Worm (Caenorhabditis elegans) whole organism, dauer: ENCODE results near the gene acr-9.

Experiments
- unc-62 ChIP-seq: sonication (generic microtip); optimal IDR thresholded peaks from 2 replicates; lab custom pipeline; 2017; ENCODE audit warnings: missing biosample characterization, missing genetic modification reagents, missing genetic modification characterization

Gene acr-9

DNA sequence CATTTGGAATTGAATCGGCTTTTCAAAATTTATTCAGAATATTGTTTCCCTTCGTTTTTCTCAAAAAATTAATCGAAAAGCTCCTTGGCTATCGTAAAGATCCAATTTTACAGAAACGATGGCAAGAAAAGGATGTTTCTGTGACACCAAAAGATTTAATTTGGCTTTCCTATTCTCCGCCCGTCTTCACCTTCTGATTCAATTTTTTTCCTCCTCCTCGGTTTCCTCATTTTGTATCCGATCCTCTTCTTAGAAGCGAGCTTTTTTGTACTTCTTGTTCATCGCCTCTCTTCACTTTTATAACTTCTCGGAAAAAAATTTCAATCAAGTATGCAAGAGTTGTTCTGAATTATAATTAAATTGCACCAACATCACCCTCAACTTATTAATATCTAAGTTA, 36.7 kb downstream of the acr-9 start:
- no peak for TF ChIP-seq unc-62 (GFP tag; lab: Kevin White, UChicago)

DNA sequence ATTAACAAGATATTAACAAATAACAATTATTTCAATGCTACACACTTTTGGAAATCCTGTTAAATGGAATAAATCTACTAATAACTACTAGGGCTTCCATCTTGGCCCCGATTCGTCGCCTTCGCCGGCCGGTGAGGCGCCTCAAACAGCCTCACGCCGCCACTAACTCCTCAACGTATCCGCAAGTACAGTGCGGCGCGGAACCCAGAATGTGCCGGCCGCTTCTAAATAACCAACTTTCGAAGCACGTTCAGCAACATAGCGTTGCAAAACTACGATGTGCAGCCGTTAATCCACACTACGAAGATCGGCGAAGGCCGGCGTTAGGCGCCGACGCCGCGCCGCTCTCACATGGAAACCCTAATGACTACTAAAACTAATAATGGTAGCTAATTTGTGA, 40.8 kb downstream of the acr-9 start:
- no peak for TF ChIP-seq unc-62 (GFP tag; lab: Kevin White, UChicago)

DNA sequence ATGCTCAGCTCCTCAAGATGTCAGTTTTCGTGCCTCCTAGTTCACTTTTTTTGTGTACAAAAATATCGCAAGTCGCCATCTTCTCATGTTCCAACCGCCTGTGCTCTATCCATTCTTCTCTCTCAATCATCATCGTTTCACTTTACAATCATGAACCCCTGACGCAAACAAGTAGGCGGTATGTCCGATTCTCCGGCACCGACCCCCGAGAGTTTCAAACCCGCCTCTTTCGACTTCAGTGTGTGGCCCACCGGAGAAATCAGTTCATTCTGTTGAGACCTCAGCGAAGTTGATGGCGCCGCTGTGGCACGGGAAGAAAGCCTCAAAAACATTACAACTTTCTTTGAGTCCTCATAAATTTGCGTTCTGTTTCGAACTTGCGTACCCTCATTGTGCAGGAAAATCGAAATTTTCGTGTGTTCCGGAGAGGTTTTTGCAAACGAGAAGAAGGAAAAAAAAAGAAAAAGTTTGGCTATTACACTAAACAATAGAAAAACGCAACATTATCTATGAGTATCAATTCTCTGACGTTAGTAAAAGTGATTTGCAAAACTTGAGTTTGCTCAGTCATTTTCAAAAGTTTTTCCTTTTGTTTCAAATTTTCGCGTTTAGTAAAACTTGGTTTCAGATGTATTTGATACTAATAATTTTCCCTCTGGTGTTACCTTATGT, 41.6 kb downstream of the acr-9 start, which contains the start of gene F54B11.9:
TSS of gene F54B11.9 (plus strand) at position 622 of the 672 bp plus-strand sequence.
- no peak for TF ChIP-seq unc-62 (GFP tag; lab: Kevin White, UChicago)

DNA sequence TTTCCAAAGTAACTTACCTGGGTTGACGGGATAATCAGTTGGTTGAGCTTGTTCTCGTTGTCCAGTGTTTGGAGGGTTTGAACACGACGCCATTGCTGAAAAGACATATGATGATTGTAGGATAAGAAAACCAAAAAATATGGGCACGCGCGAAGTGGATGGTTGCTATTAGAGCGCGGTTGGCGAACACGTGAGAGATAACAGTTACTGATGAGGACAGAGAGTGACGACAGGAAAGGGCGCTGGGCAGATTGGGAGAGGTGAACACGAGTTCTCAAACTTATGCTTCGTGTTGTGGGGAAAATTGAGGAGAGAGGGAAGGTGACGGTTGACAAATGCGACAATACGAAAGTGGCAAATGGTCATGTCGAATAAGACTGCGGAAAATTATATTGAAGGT, 42.9 kb downstream of the acr-9 start, which contains the start of gene F54B11.8:
TSS of gene F54B11.8 (minus strand) at position 101 of the 400 bp plus-strand sequence.
- TF ChIP-seq unc-62 (GFP tag; lab: Kevin White, UChicago) = no peak

DNA sequence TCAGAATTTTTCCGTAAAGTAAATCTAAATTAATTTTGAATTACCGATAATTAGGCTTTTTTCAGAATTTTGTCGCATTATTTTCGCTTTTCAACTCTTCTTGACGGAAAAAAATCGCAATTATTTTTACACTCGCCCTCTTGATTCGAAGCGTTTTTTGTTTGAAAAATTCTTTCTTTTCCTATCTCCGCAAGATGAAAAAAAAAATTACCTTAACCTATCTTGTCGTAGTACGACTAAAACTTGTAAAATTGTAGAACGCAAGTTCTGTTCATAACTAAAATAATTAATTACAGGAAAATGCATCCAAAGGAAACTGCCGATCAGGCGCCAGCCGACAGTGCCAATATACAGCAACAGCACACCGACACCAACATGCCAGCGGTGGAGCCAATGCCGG, 46.6 kb downstream of the acr-9 start, which contains the start of gene F54B11.7:
TSS of gene F54B11.7 (plus strand) at position 301 of the 400 bp plus-strand sequence.
- TF ChIP-seq unc-62 (GFP tag; lab: Kevin White, UChicago) = no peak

DNA sequence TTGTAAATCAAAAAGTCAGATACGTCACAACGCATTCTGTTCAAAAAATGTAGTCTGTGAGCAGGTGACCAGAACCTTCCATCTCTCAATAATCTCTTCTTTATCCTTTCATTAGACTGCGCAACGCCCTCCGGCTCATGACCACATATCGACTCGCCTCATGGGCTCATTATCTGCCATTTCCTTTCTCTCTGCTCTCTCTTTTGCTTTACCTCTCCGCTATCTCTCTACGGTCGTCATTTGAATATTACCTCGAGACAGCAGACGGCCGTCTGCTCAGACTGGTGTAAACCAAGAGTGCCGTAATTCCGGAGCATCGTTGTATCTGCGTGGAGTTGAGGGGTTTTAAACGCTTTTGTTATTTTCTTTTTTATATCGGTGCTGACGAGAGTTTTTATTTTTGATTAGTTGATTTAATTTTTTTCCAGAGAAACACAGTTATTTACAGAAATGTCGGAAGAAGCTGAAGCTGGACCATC, 48.6 kb downstream of the acr-9 start, which contains the start of gene bra-1:
TSS of gene bra-1 (plus strand) at position 429 of the 479 bp plus-strand sequence.
- TF ChIP-seq unc-62 (GFP tag; lab: Kevin White, UChicago) = no peak

DNA sequence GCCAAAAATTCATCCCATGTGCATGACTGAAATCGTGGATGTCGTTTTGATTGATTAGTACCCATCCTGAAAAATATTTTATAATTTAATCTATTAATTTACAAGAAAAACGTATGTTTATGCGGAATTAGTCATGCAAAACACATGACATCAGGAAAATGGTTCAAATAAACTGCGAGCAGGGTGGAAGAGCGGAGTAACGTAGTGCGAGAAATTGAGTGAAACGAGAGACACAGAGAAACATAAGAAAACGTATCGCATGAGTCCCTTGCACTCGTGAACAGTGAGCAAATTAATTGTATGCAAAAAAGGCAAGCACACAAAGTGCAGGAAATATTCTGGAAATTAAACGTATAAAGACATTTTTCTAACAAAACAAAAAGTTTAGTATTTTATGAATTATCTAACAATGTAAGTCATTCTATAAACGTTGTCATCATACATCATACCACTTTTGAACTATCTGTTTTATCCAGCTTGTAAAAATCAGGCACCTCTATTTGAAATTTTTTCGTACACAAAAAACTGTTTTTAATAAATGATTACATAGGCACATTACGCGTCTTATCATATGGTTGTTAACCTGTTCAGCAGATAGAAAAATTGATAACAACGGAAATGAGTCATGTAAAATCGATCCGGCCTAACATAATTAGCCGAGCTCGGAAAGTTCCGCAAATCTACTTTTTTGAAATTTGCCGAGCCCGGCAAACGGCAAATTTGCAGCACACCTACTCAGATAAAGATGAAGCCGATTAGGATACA, 50.5 kb downstream of the acr-9 start, which contains the start of gene F54B11.5:
TSS of gene F54B11.5 (minus strand) at position 66 of the 765 bp plus-strand sequence.
- TF ChIP-seq unc-62 (GFP tag; lab: Kevin White, UChicago) = no peak

DNA sequence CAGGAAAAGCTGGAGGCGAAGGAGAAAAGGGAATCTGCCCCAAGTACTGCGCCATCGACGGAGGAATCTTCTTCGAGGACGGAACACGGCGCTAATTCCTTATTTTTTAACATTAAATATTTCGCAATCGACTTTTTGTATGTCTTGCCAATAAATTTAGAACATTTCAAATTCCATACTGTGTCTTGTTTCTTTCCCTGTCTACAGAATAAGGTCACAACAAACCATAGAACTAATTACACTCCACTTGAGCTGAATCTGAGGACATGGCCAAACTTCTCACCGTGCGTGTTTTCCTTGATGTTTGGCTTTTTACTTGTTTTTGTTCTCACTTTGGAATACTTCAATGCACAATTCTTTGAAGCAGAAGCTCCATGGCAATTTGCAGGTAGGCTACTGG, 54.3 kb downstream of the acr-9 start, which contains the start of gene F54B11.4:
TSS of gene F54B11.4 (plus strand) at position 301 of the 400 bp plus-strand sequence.
- TF ChIP-seq unc-62 (GFP tag; lab: Kevin White, UChicago) = no peak
